Worm (Caenorhabditis elegans): ENCODE results near the gene ndx-2.

The ndx-2 gene

DNA sequence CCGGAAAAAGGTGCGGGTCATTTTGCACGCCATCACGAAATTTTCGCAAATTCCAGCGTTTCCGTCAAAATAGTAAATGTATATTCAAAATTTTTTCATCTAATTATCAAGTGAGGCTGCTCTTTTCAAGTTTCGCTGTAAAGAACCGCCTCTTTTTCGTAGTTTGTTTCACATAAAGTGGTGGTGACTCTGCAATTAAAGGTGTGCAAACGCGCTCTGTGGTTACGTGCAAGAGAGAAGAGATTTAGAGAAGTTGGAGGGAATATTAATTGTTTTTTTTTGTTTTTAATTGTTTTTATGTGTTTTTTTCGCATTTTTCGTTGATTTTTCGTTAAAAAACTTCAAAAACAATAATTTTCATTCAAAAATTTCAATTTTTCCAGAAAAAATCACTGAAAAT, 7.8 kb upstream of the ndx-2 start, which contains the start of gene W02G9.3 (continued):
- TF ChIP-seq nhr-42 (GFP tag; IDR thresholded peaks at IDR 0.05): no peak
- TF ChIP-seq daf-16 (GFP tag; optimal IDR thresholded peaks at IDR 0.05): no peak
- TF ChIP-seq daf-16 (tag; optimal IDR thresholded peaks at IDR 0.05): peak; percentile 56

DNA sequence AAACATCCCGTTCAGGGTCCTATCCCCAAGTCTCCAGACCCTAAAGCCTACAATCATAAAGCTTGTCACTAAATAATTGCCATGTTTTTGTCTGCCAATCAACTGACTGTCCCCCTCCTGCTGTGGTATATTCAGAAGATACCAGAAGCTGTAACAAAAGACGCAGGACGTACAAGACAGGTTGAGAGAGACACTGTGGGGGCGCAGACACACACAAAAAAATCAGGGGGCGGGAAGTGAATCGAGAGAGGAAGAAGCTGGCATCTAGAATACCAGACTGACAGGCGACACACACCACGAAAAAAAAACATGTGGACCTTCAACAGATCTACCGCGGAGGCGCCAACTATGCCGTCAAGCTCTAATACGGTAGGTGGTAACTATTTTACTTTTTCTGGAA, 6.4 kb upstream of the ndx-2 start, which contains the start of gene kel-8:
TSS of gene kel-8 (plus strand) at position 301 of the 400 bp plus-strand sequence.
- TF ChIP-seq aha-1 (tag): peak; percentile 37
- no peak for TF ChIP-seq ztf-11 (tag; optimal IDR thresholded peaks at IDR 0.05)
- TF ChIP-seq hlh-11 (tag; optimal IDR thresholded peaks at IDR 0.05): peak; percentile 30
- TF ChIP-seq hlh-30 (tag; optimal IDR thresholded peaks at IDR 0.05; ENCODE audit: insufficient read depth): peak; percentile 45

DNA sequence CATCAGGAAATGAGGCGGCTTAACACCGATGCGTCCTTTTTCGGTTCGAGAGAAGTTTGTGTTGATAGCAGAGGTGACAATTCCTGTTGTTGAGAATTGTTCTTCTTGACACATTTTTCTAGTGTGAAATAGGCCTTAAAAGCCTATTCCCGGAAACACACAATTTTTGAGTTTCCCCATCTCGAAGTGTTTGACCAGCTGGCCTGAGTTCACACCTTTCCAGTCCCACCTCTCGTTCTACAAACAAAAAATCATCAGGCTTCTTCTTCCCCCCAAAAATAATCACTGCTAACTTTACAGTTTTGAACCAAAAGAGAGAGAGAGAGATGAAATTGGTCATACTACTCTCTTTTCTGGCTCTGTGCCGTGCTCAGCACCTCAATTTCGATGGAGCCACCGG, 1.8 kb upstream of the ndx-2 start, which contains the start of gene W02G9.4:
TSS of gene W02G9.4 (plus strand) at position 301 of the 400 bp plus-strand sequence.
- TF ChIP-seq vab-7 (GFP tag; IDR thresholded peaks at IDR 0.05) (no peak), zfp-2 (tag; optimal IDR thresholded peaks at IDR 0.05) (no peak), mxl-2 (GFP tag; conservative IDR thresholded peaks at IDR 0.05) (no peak), jun-1 (tag; optimal IDR thresholded peaks at IDR 0.05) (no peak), daf-8 (GFP tag; IDR thresholded peaks at IDR 0.05) (no peak), pqm-1 (tag; optimal IDR thresholded peaks at IDR 0.05) (no peak)

DNA sequence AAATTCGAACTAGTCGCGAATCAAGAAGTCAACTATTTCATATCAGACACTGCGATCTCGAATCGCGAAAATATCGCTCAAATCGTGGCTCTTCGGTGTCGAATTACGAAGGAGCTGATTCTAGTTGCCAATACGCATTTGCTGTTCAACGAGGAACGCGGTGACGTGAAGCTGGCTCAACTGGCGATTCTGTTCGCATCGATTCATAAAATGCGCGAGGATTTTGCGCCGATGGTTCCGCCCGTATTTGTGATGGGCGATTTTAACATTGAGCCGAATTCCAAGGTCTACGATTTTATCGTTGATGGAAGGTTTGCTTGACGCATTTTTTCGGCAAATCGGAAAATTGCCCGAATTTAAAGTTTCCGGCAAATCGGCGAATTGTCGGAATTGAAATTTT, 4.3 kb downstream of the ndx-2 start:
- TF ChIP-seq madf-9 (GFP tag; conservative IDR thresholded peaks at IDR 0.05) (no peak), lir-3 (tag; optimal IDR thresholded peaks at IDR 0.05) (no peak), ztf-7 (tag; optimal IDR thresholded peaks at IDR 0.05) (no peak), unc-62 (GFP tag; optimal IDR thresholded peaks at IDR 0.05 in 1 of 2) (peak in 1 of 2 experiments; percentile 93), unc-62 (tag; optimal IDR thresholded peaks at IDR 0.05) (no peak)

DNA sequence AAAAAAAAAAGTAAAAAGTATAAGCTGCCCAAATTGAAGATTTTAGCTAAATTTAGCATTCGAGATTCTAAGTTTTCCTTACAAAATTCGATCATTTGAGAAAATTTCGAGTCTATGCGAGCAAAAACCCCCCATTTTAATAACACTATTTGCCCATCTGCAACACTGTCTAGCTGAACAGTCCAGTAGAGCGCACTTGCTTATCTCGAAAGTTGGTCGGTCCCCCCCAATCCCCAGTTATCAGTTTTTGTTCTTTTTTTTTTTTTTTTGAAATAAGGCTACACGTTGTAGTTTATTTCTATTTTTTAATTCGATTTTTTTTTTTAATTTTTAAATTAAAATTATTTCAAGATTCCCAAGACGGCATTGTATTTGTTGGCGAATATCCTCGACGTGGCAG, 7.1 kb downstream of the ndx-2 start:
- TF ChIP-seq daf-16 (GFP tag; optimal IDR thresholded peaks at IDR 0.05): no peak
- TF ChIP-seq daf-16 (tag; optimal IDR thresholded peaks at IDR 0.05): peak; percentile 66
- peak in 1 of 2 experiments; percentile 54 for TF ChIP-seq lsy-2 (tag; optimal IDR thresholded peaks at IDR 0.05)
- TF ChIP-seq F10B5.3 (tag; optimal IDR thresholded peaks at IDR 0.05): no peak
- TF ChIP-seq hlh-30 (tag; optimal IDR thresholded peaks at IDR 0.05; ENCODE audit: insufficient read depth): no peak
- peak; percentile 13 for TF ChIP-seq hlh-11 (tag; optimal IDR thresholded peaks at IDR 0.05)
- TF ChIP-seq mes-2 (tag; optimal IDR thresholded peaks at IDR 0.05; ENCODE audit: poor library complexity, severe bottlenecking): peak; percentile 27
- no peak for TF ChIP-seq ZK546.5 (tag; optimal IDR thresholded peaks at IDR 0.05)
- TF ChIP-seq pqm-1 (tag; optimal IDR thresholded peaks at IDR 0.05): peak; percentile 9
- no peak for TF ChIP-seq fkh-10 (GFP tag; optimal IDR thresholded peaks at IDR 0.05)
- TF ChIP-seq unc-39 (tag; optimal IDR thresholded peaks at IDR 0.05): no peak
- TF ChIP-seq dve-1 (tag; optimal IDR thresholded peaks at IDR 0.05; ENCODE audit: insufficient read depth): peak; percentile 51
- no peak for TF ChIP-seq D1046.2 (GFP tag; IDR thresholded peaks at IDR 0.05)
- TF ChIP-seq dmd-8 (GFP tag; IDR thresholded peaks at IDR 0.05): no peak
- peak; percentile 90 for TF ChIP-seq lin-38 (GFP tag; IDR thresholded peaks at IDR 0.05)
- peak; percentile 36 for TF ChIP-seq mep-1 (tag; optimal IDR thresholded peaks at IDR 0.05)
- TF ChIP-seq fos-1 (tag; optimal IDR thresholded peaks at IDR 0.05): no peak
- no peak for TF ChIP-seq zip-11 (GFP tag; IDR thresholded peaks at IDR 0.05)
- peak; percentile 18 for TF ChIP-seq nhr-28 (tag; optimal IDR thresholded peaks at IDR 0.05)
- TF ChIP-seq ceh-28 (tag; optimal IDR thresholded peaks at IDR 0.05): no peak
- no peak for TF ChIP-seq madf-9 (GFP tag; conservative IDR thresholded peaks at IDR 0.05)
- TF ChIP-seq F49E8.2 (tag; optimal IDR thresholded peaks at IDR 0.05; ENCODE audit: borderline replicate concordance): no peak
- no peak for TF ChIP-seq F37D6.2 (tag; optimal IDR thresholded peaks at IDR 0.05)
- no peak for TF ChIP-seq F26F4.8 (GFP tag; conservative IDR thresholded peaks at IDR 0.05)
- no peak for TF ChIP-seq lin-1 (GFP tag; IDR thresholded peaks at IDR 0.05)
- peak; percentile 10 for TF ChIP-seq dpl-1 (GFP tag; optimal IDR thresholded peaks at IDR 0.05)
- no peak for TF ChIP-seq daf-19 (GFP tag; conservative IDR thresholded peaks at IDR 0.05)
- TF ChIP-seq snpc-1.2 (GFP tag; IDR thresholded peaks at IDR 0.05): no peak
- TF ChIP-seq hif-1 (tag; optimal IDR thresholded peaks at IDR 0.05): no peak
- TF ChIP-seq zip-2 (tag; optimal IDR thresholded peaks at IDR 0.05): no peak
- no peak for TF ChIP-seq mxl-2 (GFP tag; conservative IDR thresholded peaks at IDR 0.05)
- TF ChIP-seq unc-130 (GFP tag; optimal IDR thresholded peaks at IDR 0.05): no peak
- TF ChIP-seq unc-62 (GFP tag; optimal IDR thresholded peaks at IDR 0.05 in 1 of 2): peak in 1 of 2 experiments; percentile 21
- TF ChIP-seq unc-62 (tag; optimal IDR thresholded peaks at IDR 0.05): no peak
- TF ChIP-seq lim-7 (GFP tag; IDR thresholded peaks at IDR 0.05): no peak
